Worm (Caenorhabditis elegans) whole organism, early embryonic: ENCODE data around the gene F21D9.1.

Experiments used
- B0310.2 ChIP-seq: sonication (generic microtip); optimal IDR thresholded peaks from 2 replicates; lab custom pipeline; 2016; ENCODE audit warnings: mild to moderate bottlenecking, missing genetic modification characterization, missing compliant biosample characterization
- F13C5.2 ChIP-seq: sonication (generic microtip); optimal IDR thresholded peaks from 2 replicates; lab custom pipeline; 2017; ENCODE audit warnings: mild to moderate bottlenecking, missing genetic modification characterization, inconsistent platforms, missing compliant biosample characterization
- aly-1 ChIP-seq: sonication (generic microtip); optimal IDR thresholded peaks from 2 replicates; lab custom pipeline; 2016; ENCODE audit warnings: missing genetic modification characterization, missing compliant biosample characterization
- ama-1 ChIP-seq: fragments of 150-350 bp; optimal IDR thresholded peaks from 2 replicates; lab custom pipeline; 2014
- ceh-13 ChIP-seq: fragments of 200-800 bp; sonication (Bioruptor generic); optimal IDR thresholded peaks from 2 replicates; lab custom pipeline; 2018; ENCODE audit warnings: mild to moderate bottlenecking, missing genetic modification characterization, missing compliant biosample characterization
- ceh-36 ChIP-seq: sonication (generic microtip); optimal IDR thresholded peaks from 2 replicates; lab custom pipeline; 2016; ENCODE audit warnings: missing genetic modification characterization, inconsistent platforms, missing compliant biosample characterization
- ets-7 ChIP-seq: sonication (generic microtip); optimal IDR thresholded peaks from 2 replicates; lab custom pipeline; 2016; ENCODE audit warnings: missing genotype, missing genetic modification characterization, missing compliant biosample characterization
- flt-1 ChIP-seq: fragments of 200-800 bp; sonication (Bioruptor generic); IDR thresholded peaks from 2 replicates; pipeline ENCODE4 v1.3.6; 2022; ENCODE audit warnings: missing genetic modification characterization, missing compliant biosample characterization
- pes-1 ChIP-seq: fragments of 200-800 bp; sonication (Bioruptor generic); IDR thresholded peaks from 2 replicates; pipeline ENCODE4 v1.3.6; 2022; ENCODE audit warnings: missing genetic modification reagents, missing genetic modification characterization, missing compliant biosample characterization
- tbx-11 ChIP-seq: fragments of 200-800 bp; sonication (Bioruptor generic); IDR thresholded peaks from 2 replicates; pipeline ENCODE4 v1.3.6; 2022; ENCODE audit warnings: missing genetic modification characterization, missing compliant biosample characterization
- tbx-37 ChIP-seq: fragments of 200-800 bp; sonication (Bioruptor generic); conservative IDR thresholded peaks from 2 replicates; pipeline ENCODE4 v1.3.6; 2022; ENCODE audit warnings: missing genetic modification reagents, missing genetic modification characterization, missing compliant biosample characterization
- tra-4 ChIP-seq: sonication (generic microtip); optimal IDR thresholded peaks from 2 replicates; lab custom pipeline; 2017; ENCODE audit warnings: missing genetic modification characterization, missing compliant biosample characterization

DNA sequence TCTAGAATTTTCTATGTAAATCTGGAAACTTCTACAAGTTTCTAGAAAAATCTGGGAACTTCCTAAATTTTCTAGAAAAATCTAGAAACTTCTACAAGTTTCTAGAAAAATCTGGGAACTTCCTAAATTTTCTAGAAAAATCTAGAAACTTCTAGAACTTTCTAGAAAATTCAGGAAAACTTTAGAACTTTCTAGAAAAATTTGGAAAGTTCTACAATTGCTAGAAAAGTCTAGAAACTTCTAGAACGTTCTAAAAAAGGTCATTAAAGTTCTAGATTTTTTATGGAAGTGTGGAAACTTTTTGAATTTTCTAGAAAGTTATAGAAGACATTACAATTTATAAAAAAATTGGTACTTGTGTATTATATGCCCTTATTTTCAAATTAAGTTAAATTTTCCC is 28.8 kb downstream of the F21D9.1 start, which contains the start of gene F55C9.5:
- TF ChIP-seq flt-1, result no peak
- TF ChIP-seq ama-1 (lab: Kevin White, UChicago), result no peak
- no peak for TF ChIP-seq F13C5.2 (tag; lab: Kevin White, UChicago)
- TF ChIP-seq pes-1 (GFP tag; lab: Robert Waterston, UW), result no peak
- TF ChIP-seq tra-4 (tag; lab: Kevin White, UChicago), result no peak
- TF ChIP-seq B0310.2 (tag; lab: Kevin White, UChicago), result no peak
- no peak for TF ChIP-seq ceh-13 (GFP tag; lab: Kevin White, UChicago)
- no peak for TF ChIP-seq ets-7 (tag; lab: Kevin White, UChicago)
- no peak for TF ChIP-seq ceh-36 (tag; lab: Kevin White, UChicago)
- no peak for TF ChIP-seq tbx-37 (GFP tag; lab: Robert Waterston, UW)
- no peak for TF ChIP-seq aly-1 (tag; lab: Kevin White, UChicago)
- TF ChIP-seq tbx-11 (GFP tag; lab: Robert Waterston, UW), result no peak
